Fruit fly (Drosophila melanogaster): ENCODE results near the gene Vajk3.
A peak's percentile ranks its signal among the peaks of the same experiment; 100 is the strongest.

The Vajk3 gene

dm6 chr2L:13900111-13900930 lies 47.0 kb downstream of the Vajk3 start:
- peak; percentile 27; the same call in 1 of the 3 replicates for TF ChIP-seq fd96Ca (GFP tag; IDR thresholded peaks at IDR 0.05)
- TF ChIP-seq EcR (GFP tag; optimal IDR thresholded peaks at IDR 0.05): no peak

Measured in whole organism, pupa.